Worm (Caenorhabditis elegans) whole organism, late embryonic: ENCODE data around the gene F22F7.7.

Source experiments
- C08G9.2 ChIP-seq: sonication (generic microtip); optimal IDR thresholded peaks from 2 replicates; lab custom pipeline; 2016; ENCODE audit warnings: mild to moderate bottlenecking, missing genetic modification characterization, moderate library complexity, missing compliant biosample characterization
- K02D7.2 ChIP-seq: sonication (generic microtip); optimal IDR thresholded peaks from 2 replicates; lab custom pipeline; 2017; ENCODE audit warnings: mild to moderate bottlenecking, missing genetic modification characterization, missing compliant biosample characterization
- K09A11.1 ChIP-seq: sonication (generic microtip); optimal IDR thresholded peaks from 2 replicates; lab custom pipeline; 2017; ENCODE audit warnings: antibody characterized with exemption, mild to moderate bottlenecking, missing genetic modification characterization, missing compliant biosample characterization; ENCODE audit not compliant: insufficient read depth
- T23F11.4 ChIP-seq: fragments of 200-800 bp; sonication (Bioruptor generic); optimal IDR thresholded peaks from 2 replicates; lab custom pipeline; 2018; ENCODE audit warnings: mild to moderate bottlenecking, missing genetic modification characterization, missing compliant biosample characterization
- ahr-1 ChIP-seq: sonication (generic microtip); optimal IDR thresholded peaks from 2 replicates; lab custom pipeline; 2016; ENCODE audit warnings: missing genetic modification characterization, missing compliant biosample characterization
- ceh-14 ChIP-seq: sonication (generic microtip); optimal IDR thresholded peaks from 2 replicates; lab custom pipeline; 2016; ENCODE audit warnings: missing genotype, missing genetic modification characterization, missing compliant biosample characterization
- ceh-18 ChIP-seq: sonication (generic microtip); optimal IDR thresholded peaks from 2 replicates; lab custom pipeline; 2016; ENCODE audit warnings: missing genetic modification characterization, missing compliant biosample characterization
- ceh-19 ChIP-seq: fragments of 200-800 bp; sonication (Bioruptor generic); optimal IDR thresholded peaks from 2 replicates; lab custom pipeline; 2018; ENCODE audit warnings: mild to moderate bottlenecking, missing genetic modification characterization, missing compliant biosample characterization
- ceh-2 ChIP-seq: sonication (generic microtip); optimal IDR thresholded peaks from 2 replicates; lab custom pipeline; 2016; ENCODE audit warnings: missing genotype, missing genetic modification characterization, missing compliant biosample characterization
- ceh-22 ChIP-seq: sonication (generic microtip); optimal IDR thresholded peaks from 2 replicates; lab custom pipeline; 2017; ENCODE audit warnings: missing biosample characterization, missing genetic modification characterization
- ceh-24 ChIP-seq: sonication (generic microtip); optimal IDR thresholded peaks from 2 replicates; lab custom pipeline; 2016; ENCODE audit warnings: mild to moderate bottlenecking, missing genetic modification characterization, missing compliant biosample characterization
- che-1 ChIP-seq: sonication (generic microtip); optimal IDR thresholded peaks from 2 replicates; lab custom pipeline; 2016; ENCODE audit warnings: mild to moderate bottlenecking, missing genetic modification characterization, missing compliant biosample characterization
- dmd-4 ChIP-seq: sonication (generic microtip); optimal IDR thresholded peaks from 2 replicates; lab custom pipeline; 2016; ENCODE audit warnings: borderline replicate concordance, missing genetic modification characterization, missing compliant biosample characterization
- dve-1 ChIP-seq: sonication (generic microtip); optimal IDR thresholded peaks from 2 replicates; lab custom pipeline; 2017; ENCODE audit warnings: antibody characterized with exemption, mild to moderate bottlenecking, missing genetic modification characterization, missing compliant biosample characterization
- elt-2 ChIP-seq: sonication (generic microtip); optimal IDR thresholded peaks from 2 replicates; lab custom pipeline; 2016; ENCODE audit warnings: missing genetic modification reagents, missing genetic modification characterization, missing compliant biosample characterization
- fkh-6 ChIP-seq: sonication (generic microtip); optimal IDR thresholded peaks from 2 replicates; lab custom pipeline; 2016; ENCODE audit warnings: missing genetic modification characterization, missing compliant biosample characterization
- hlh-6 ChIP-seq: sonication (generic microtip); optimal IDR thresholded peaks from 2 replicates; lab custom pipeline; 2016; ENCODE audit warnings: missing genotype, missing genetic modification characterization, missing compliant biosample characterization
- lin-11 ChIP-seq: fragments of 200-800 bp; sonication (Bioruptor generic); optimal IDR thresholded peaks from 2 replicates; lab custom pipeline; 2018; ENCODE audit warnings: mild to moderate bottlenecking, missing genetic modification characterization, missing compliant biosample characterization
- madf-2 ChIP-seq: sonication (generic microtip); optimal IDR thresholded peaks from 2 replicates; lab custom pipeline; 2017; ENCODE audit warnings: missing genetic modification characterization, missing compliant biosample characterization
- mec-3 ChIP-seq: sonication (generic microtip); optimal IDR thresholded peaks from 2 replicates; lab custom pipeline; 2016; ENCODE audit warnings: borderline replicate concordance, missing genetic modification characterization, missing compliant biosample characterization
- nhr-11 ChIP-seq: fragments of 150-350 bp; optimal IDR thresholded peaks from 2 replicates; lab custom pipeline; 2014; ENCODE audit warnings: missing biosample characterization, missing genetic modification characterization
- odd-2 ChIP-seq: sonication (generic microtip); optimal IDR thresholded peaks from 2 replicates; lab custom pipeline; 2017; ENCODE audit warnings: antibody characterized with exemption, mild to moderate bottlenecking, missing genetic modification characterization, missing compliant biosample characterization
- pat-9 ChIP-seq: fragments of 200-800 bp; sonication (Bioruptor generic); optimal IDR thresholded peaks from 2 replicates; lab custom pipeline; 2018; ENCODE audit warnings: mild to moderate bottlenecking, missing genetic modification characterization, moderate library complexity, missing compliant biosample characterization
- ref-2 ChIP-seq: sonication (generic microtip); optimal IDR thresholded peaks from 2 replicates; lab custom pipeline; 2016; ENCODE audit warnings: missing genetic modification characterization, missing compliant biosample characterization
- rnt-1 ChIP-seq: sonication (generic microtip); optimal IDR thresholded peaks from 2 replicates; lab custom pipeline; 2016; ENCODE audit warnings: missing genetic modification characterization, missing compliant biosample characterization
- sdc-2 ChIP-seq: sonication (generic microtip); optimal IDR thresholded peaks from 2 replicates; lab custom pipeline; 2016; ENCODE audit warnings: missing genotype, missing genetic modification characterization, missing compliant biosample characterization
- sox-2 ChIP-seq: fragments of 200-800 bp; sonication (Bioruptor generic); IDR thresholded peaks from 2 replicates; pipeline ENCODE4 v1.3.6; 2022; ENCODE audit warnings: missing genetic modification reagents, missing genetic modification characterization, missing compliant biosample characterization
- sox-4 ChIP-seq: sonication (generic microtip); optimal IDR thresholded peaks from 2 replicates; lab custom pipeline; 2017; ENCODE audit warnings: mild to moderate bottlenecking, missing genetic modification characterization, inconsistent platforms, missing compliant biosample characterization
- syd-9 ChIP-seq: sonication (generic microtip); optimal IDR thresholded peaks from 2 replicates; lab custom pipeline; 2016; ENCODE audit warnings: mild to moderate bottlenecking, missing genetic modification characterization, moderate library complexity, missing compliant biosample characterization
- tbx-2 ChIP-seq: sonication (generic microtip); optimal IDR thresholded peaks from 2 replicates; lab custom pipeline; 2016; ENCODE audit warnings: missing genetic modification characterization, missing compliant biosample characterization
- unc-42 ChIP-seq: sonication (generic microtip); optimal IDR thresholded peaks from 2 replicates; lab custom pipeline; 2016; ENCODE audit warnings: missing genotype, missing genetic modification characterization, missing compliant biosample characterization
- unc-86 ChIP-seq: sonication (generic microtip); optimal IDR thresholded peaks from 2 replicates; lab custom pipeline; 2016; ENCODE audit warnings: missing genetic modification characterization, missing compliant biosample characterization
- zip-5 ChIP-seq: sonication (generic microtip); optimal IDR thresholded peaks from 2 replicates; lab custom pipeline; 2016; ENCODE audit warnings: missing genetic modification characterization, missing compliant biosample characterization
- ztf-16 ChIP-seq: sonication (generic microtip); optimal IDR thresholded peaks from 2 replicates; lab custom pipeline; 2017; ENCODE audit warnings: missing genetic modification characterization, missing compliant biosample characterization

Gene F22F7.7

DNA sequence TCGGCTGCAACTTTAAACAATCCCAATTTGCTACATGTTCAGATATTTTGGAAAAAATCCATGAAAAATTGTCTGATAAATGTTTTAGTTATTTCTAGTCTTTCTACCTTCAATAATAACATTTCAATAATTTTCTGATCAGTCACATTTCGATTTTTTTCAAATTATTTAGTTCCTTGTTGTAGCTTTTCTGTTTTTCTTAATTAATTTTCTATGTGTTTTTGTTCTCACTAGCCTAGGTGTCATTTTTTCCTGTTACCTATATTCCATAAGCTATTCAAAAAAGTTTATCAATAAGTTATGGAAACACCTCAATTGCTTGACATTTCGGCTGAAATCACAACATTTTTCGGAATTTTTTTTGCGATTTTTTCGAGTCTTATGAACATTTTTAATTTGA is 13.4 kb upstream of the F22F7.7 start, which contains the start of gene srbc-23:
srbc-23 (plus strand) TSS at position 301 of the 400 bp plus-strand sequence.
- TF ChIP-seq T23F11.4 (GFP tag; lab: Kevin White, UChicago): no peak
- TF ChIP-seq unc-86 (tag; lab: Kevin White, UChicago): no peak
- TF ChIP-seq odd-2 (tag; lab: Kevin White, UChicago): no peak
- TF ChIP-seq elt-2 (tag; lab: Kevin White, UChicago): no peak
- no peak for TF ChIP-seq ceh-22 (tag; lab: Kevin White, UChicago)
- TF ChIP-seq K09A11.1: no peak
- TF ChIP-seq lin-11 (tag; lab: Kevin White, UChicago): no peak
- no peak for TF ChIP-seq dve-1
- no peak for TF ChIP-seq K02D7.2
- TF ChIP-seq, all 69 proteins: peak for 0

DNA sequence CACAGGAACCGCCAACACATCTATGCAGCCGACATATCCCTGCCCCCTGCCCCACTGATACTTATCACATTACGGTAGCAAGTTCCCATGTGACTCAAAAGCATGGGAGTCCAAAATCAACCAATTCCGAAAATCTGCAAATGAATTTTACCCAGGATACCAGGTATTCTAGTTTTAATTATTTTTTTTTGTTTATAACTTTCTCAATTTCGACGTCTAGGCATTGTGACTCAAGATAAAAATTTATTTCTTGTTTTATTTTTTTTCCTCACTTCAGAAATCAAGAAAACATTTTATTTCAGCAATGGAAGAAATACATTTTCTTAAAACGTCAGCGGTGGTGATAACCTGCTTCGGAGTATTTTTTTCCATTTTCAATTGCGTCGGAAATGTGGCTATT is 11.6 kb upstream of the F22F7.7 start, which contains the start of gene srbc-24:
srbc-24 (plus strand) TSS at position 301 of the 400 bp plus-strand sequence.
- TF ChIP-seq dmd-4 (no peak), syd-9 (tag; lab: Kevin White, UChicago) (no peak), sox-4 (tag; lab: Kevin White, UChicago) (no peak), zip-5 (tag; lab: Kevin White, UChicago) (no peak), sdc-2 (tag; lab: Kevin White, UChicago) (no peak), ceh-22 (tag; lab: Kevin White, UChicago) (no peak), unc-42 (no peak), fkh-6 (no peak), hlh-6 (tag; lab: Kevin White, UChicago) (no peak), lin-11 (tag; lab: Kevin White, UChicago) (no peak), ceh-24 (tag; lab: Kevin White, UChicago) (no peak), ceh-2 (tag; lab: Kevin White, UChicago) (no peak), sox-2 (GFP tag; lab: Robert Waterston, UW) (no peak), madf-2 (tag; lab: Kevin White, UChicago) (no peak), ztf-16 (no peak)

DNA sequence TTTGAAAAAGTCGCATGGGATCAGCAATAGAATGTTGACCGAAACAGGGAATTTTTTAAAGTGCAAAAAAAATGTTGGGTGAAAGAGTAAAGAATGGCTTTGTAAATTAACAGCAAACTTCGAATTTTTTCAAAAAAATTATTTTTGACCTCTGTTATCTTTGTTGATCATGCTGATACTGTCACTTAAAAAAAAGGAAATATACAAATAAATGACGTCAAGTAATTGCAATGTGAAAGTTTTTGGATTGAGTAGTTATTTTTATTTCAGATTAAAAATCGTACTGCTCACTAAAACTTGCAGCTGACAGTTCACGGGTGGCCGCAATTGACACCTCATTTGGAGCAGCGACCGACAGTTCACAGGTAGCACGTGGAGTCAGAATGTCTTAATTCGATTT is 11.0 kb upstream of the F22F7.7 start, which contains the start of gene C45H4.13:
C45H4.13 (minus strand) TSS at position 101 of the 400 bp plus-strand sequence.
- TF ChIP-seq che-1 (no peak), dve-1 (no peak), C08G9.2 (tag; lab: Kevin White, UChicago) (no peak), ceh-18 (tag; lab: Kevin White, UChicago) (no peak)

DNA sequence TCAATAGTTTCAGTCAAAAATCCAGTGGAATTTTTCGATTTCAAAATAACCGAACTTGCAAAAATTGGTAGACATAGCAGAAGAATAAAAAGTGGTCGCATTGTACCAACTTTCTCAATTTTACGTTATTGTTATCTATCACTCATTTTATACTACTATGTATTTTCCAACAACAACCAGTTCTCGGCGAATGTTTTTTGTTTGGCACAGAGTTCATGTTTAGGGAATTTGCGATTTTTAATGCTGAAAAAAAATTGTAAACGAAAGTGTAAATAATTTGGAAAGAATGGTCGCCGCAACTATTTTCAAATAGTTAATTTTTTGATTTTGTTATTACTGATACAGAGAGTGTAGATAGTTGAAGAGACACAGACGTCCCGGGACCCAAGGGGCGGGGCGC is 9.6 kb upstream of the F22F7.7 start, which contains the start of gene C45H4.21:
C45H4.21 (minus strand) TSS at position 101 of the 400 bp plus-strand sequence.
- TF ChIP-seq mec-3 (tag; lab: Kevin White, UChicago) (no peak), ceh-14 (no peak), rnt-1 (tag; lab: Kevin White, UChicago) (no peak), sox-4 (tag; lab: Kevin White, UChicago) (no peak), nhr-11 (tag; lab: Kevin White, UChicago) (no peak), pat-9 (no peak), ceh-2 (tag; lab: Kevin White, UChicago) (no peak), madf-2 (tag; lab: Kevin White, UChicago) (no peak), ref-2 (tag; lab: Kevin White, UChicago) (no peak), tbx-2 (tag; lab: Kevin White, UChicago) (no peak)

DNA sequence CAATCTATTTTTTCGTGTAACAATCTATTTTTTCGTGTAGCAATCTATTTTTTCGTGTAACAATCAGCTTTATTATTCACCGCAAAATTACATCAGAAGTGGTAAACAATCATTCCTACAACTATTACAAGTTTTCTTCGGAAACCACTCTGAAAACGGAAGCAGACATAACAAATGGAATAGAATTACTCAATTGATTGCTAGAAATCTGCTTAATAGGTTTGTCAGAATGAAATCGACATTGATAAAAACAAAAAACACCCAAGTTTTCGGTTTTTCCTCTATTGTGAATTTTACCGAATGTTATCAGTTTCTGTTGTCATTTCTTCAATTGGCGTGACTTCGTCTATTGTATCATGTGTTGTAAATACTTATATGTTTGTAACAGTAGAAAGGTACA is 7.0 kb upstream of the F22F7.7 start, which contains the start of gene srbc-20:
srbc-20 (plus strand) TSS at position 301 of the 400 bp plus-strand sequence.
- no peak for TF ChIP-seq ref-2 (tag; lab: Kevin White, UChicago)
- no peak for TF ChIP-seq ceh-18 (tag; lab: Kevin White, UChicago)
- TF ChIP-seq T23F11.4 (GFP tag; lab: Kevin White, UChicago): no peak
- TF ChIP-seq ahr-1 (tag; lab: Kevin White, UChicago): no peak
- no peak for TF ChIP-seq pat-9
- no peak for TF ChIP-seq lin-11 (tag; lab: Kevin White, UChicago)
- no peak for TF ChIP-seq ceh-14
- TF ChIP-seq ceh-22 (tag; lab: Kevin White, UChicago): no peak
- no peak for TF ChIP-seq ceh-19 (GFP tag; lab: Kevin White, UChicago)
